Fruit fly (Drosophila melanogaster) whole organism, prepupa: ENCODE measurements around the gene RpS29.
A peak's percentile ranks its signal among the peaks of the same experiment; 100 is the strongest.

ENCODE experiments used
- CG10631 ChIP-seq: fragments of 200-800 bp; sonication (Bioruptor generic); optimal IDR thresholded peaks from 2 replicates; lab custom pipeline; 2016; ENCODE audit warnings: missing biosample characterization, missing genetic modification characterization
- CG10669 ChIP-seq: fragments of 200-800 bp; sonication (Bioruptor generic); optimal IDR thresholded peaks from 3 replicates; lab custom pipeline; 2018; ENCODE audit warnings: missing biosample characterization, mild to moderate bottlenecking, missing genetic modification characterization, moderate library complexity
- CG11762 ChIP-seq: fragments of 200-800 bp; sonication (Bioruptor generic); optimal IDR thresholded peaks from 3 replicates; lab custom pipeline; 2016; ENCODE audit warnings: missing biosample characterization, missing genetic modification characterization; ENCODE audit not compliant: insufficient read depth
- CG11902 ChIP-seq: fragments of 200-800 bp; sonication (Bioruptor generic); optimal IDR thresholded peaks from 3 replicates; lab custom pipeline; 2016; ENCODE audit warnings: missing biosample characterization, missing genetic modification characterization
- CG15336 ChIP-seq: fragments of 200-800 bp; sonication (Bioruptor generic); IDR thresholded peaks from 2 replicates; pipeline ENCODE4 v1.3.6; 2022; ENCODE audit warnings: missing biosample characterization, missing genetic modification characterization
- CG1621 ChIP-seq: fragments of 200-800 bp; sonication (Bioruptor generic); optimal IDR thresholded peaks from 3 replicates; lab custom pipeline; 2018; ENCODE audit warnings: missing biosample characterization, mild to moderate bottlenecking, missing genetic modification characterization
- CG3032 ChIP-seq: fragments of 200-800 bp; optimal IDR thresholded peaks from 2 replicates; lab custom pipeline; 2019; ENCODE audit warnings: missing biosample characterization, mild to moderate bottlenecking, missing genetic modification characterization, moderate library complexity
- CG3919 ChIP-seq: fragments of 200-800 bp; sonication (Bioruptor generic); optimal IDR thresholded peaks from 3 replicates; lab custom pipeline; 2016; ENCODE audit warnings: missing biosample characterization, missing genetic modification characterization
- CG6163 ChIP-seq: fragments of 200-800 bp; sonication (Bioruptor generic); IDR thresholded peaks from 3 replicates; pipeline ENCODE4 v1.3.6; 2022; ENCODE audit warnings: missing biosample characterization, missing genetic modification characterization
- CG6792 ChIP-seq: fragments of 200-800 bp; sonication (Bioruptor generic); optimal IDR thresholded peaks from 3 replicates; lab custom pipeline; 2016; ENCODE audit warnings: missing biosample characterization, missing genetic modification characterization
- CG6808 ChIP-seq: fragments of 200-800 bp; sonication (Bioruptor generic); optimal IDR thresholded peaks from 3 replicates; lab custom pipeline; 2017; ENCODE audit warnings: missing biosample characterization, missing genetic modification characterization, mild to moderate bottlenecking, moderate library complexity, missing genetic modification reagents
- CG6854 ChIP-seq: fragments of 200-800 bp; sonication (Bioruptor generic); optimal IDR thresholded peaks from 2 replicates; lab custom pipeline; 2017; ENCODE audit warnings: missing biosample characterization, mild to moderate bottlenecking, missing genetic modification characterization
- CG7368 ChIP-seq: fragments of 200-800 bp; sonication (Bioruptor generic); optimal IDR thresholded peaks from 3 replicates; lab custom pipeline; 2016; ENCODE audit warnings: missing biosample characterization, missing genetic modification characterization
- CG8119 ChIP-seq: fragments of 200-800 bp; sonication (Bioruptor generic); IDR thresholded peaks from 3 replicates; pipeline ENCODE4 v1.3.6; 2022; ENCODE audit warnings: missing biosample characterization, missing genetic modification characterization
- CG8632 ChIP-seq: fragments of 200-800 bp; sonication (Bioruptor generic); optimal IDR thresholded peaks from 3 replicates; lab custom pipeline; 2016; ENCODE audit warnings: missing biosample characterization, missing genetic modification characterization
- Eip75B ChIP-seq: fragments of 200-800 bp; sonication (Bioruptor generic); optimal IDR thresholded peaks from 3 replicates; lab custom pipeline; 2016; ENCODE audit warnings: missing biosample characterization, missing genetic modification characterization
- Eip78C ChIP-seq: fragments of 200-800 bp; sonication (Bioruptor generic); peaks from one replicate; lab custom pipeline; 2016; ENCODE audit warnings: missing biosample characterization, missing genetic modification characterization
- Eip93F ChIP-seq: fragments of 200-800 bp; sonication (Bioruptor generic); optimal IDR thresholded peaks from 2 replicates; lab custom pipeline; 2016; ENCODE audit warnings: missing biosample characterization, mild to moderate bottlenecking, missing genetic modification characterization
- Ets21C ChIP-seq: fragments of 200-800 bp; sonication (Bioruptor generic); optimal IDR thresholded peaks from 3 replicates; lab custom pipeline; 2016; ENCODE audit warnings: missing biosample characterization, missing genetic modification characterization
- Gug ChIP-seq: fragments of 200-800 bp; sonication (Bioruptor generic); IDR thresholded peaks from 2 replicates; pipeline ENCODE4 v1.3.6; 2022; ENCODE audit warnings: missing biosample characterization, missing genetic modification characterization
- Hr38 ChIP-seq: sonication (Bioruptor generic); optimal IDR thresholded peaks from 2 replicates; lab custom pipeline; 2016; ENCODE audit warnings: missing biosample characterization, missing genetic modification characterization
- Hr39 ChIP-seq: fragments of 200-800 bp; sonication (Bioruptor generic); optimal IDR thresholded peaks from 2 replicates; lab custom pipeline; 2016; ENCODE audit warnings: missing biosample characterization, missing genetic modification characterization
- Hr4 ChIP-seq: fragments of 200-800 bp; sonication (Bioruptor generic); optimal IDR thresholded peaks from 3 replicates; lab custom pipeline; 2016; ENCODE audit warnings: missing biosample characterization, missing genetic modification characterization
- Lpt ChIP-seq: fragments of 200-800 bp; sonication (Bioruptor generic); optimal IDR thresholded peaks from 3 replicates; lab custom pipeline; 2016; ENCODE audit warnings: missing biosample characterization, missing genetic modification characterization
- Met ChIP-seq: fragments of 200-800 bp; sonication (Bioruptor generic); optimal IDR thresholded peaks from 3 replicates; lab custom pipeline; 2016; ENCODE audit warnings: missing biosample characterization, missing genetic modification characterization
- OdsH ChIP-seq: fragments of 200-800 bp; sonication (Bioruptor generic); optimal IDR thresholded peaks from 3 replicates; lab custom pipeline; 2016; ENCODE audit warnings: missing biosample characterization, missing genetic modification characterization
- Smox ChIP-seq: fragments of 200-800 bp; sonication (Bioruptor generic); optimal IDR thresholded peaks from 3 replicates; lab custom pipeline; 2016; ENCODE audit warnings: missing biosample characterization, missing genetic modification characterization
- Sox102F ChIP-seq: fragments of 200-800 bp; sonication (Bioruptor generic); optimal IDR thresholded peaks from 2 replicates; lab custom pipeline; 2016; ENCODE audit warnings: missing biosample characterization, mild to moderate bottlenecking, missing genetic modification characterization
- Sox14 ChIP-seq: fragments of 200-800 bp; sonication (Bioruptor generic); optimal IDR thresholded peaks from 3 replicates; lab custom pipeline; 2016; ENCODE audit warnings: missing biosample characterization, missing genetic modification characterization
- Sox15 ChIP-seq: fragments of 200-800 bp; sonication (Bioruptor generic); optimal IDR thresholded peaks from 3 replicates; lab custom pipeline; 2016; ENCODE audit warnings: missing biosample characterization, missing genetic modification characterization
- achi ChIP-seq: fragments of 200-800 bp; sonication (Bioruptor generic); optimal IDR thresholded peaks from 3 replicates; lab custom pipeline; 2016; ENCODE audit warnings: missing biosample characterization, missing genetic modification characterization
- cyc ChIP-seq: fragments of 200-800 bp; sonication (Bioruptor generic); optimal IDR thresholded peaks from 3 replicates; lab custom pipeline; 2016; ENCODE audit warnings: missing biosample characterization, missing genetic modification characterization
- dac ChIP-seq: fragments of 200-800 bp; sonication (Bioruptor generic); optimal IDR thresholded peaks from 2 replicates; lab custom pipeline; 2017; ENCODE audit warnings: missing biosample characterization, mild to moderate bottlenecking, missing genetic modification characterization
- dsx ChIP-seq: fragments of 200-800 bp; optimal IDR thresholded peaks from 3 replicates; lab custom pipeline; 2019; ENCODE audit warnings: missing biosample characterization, mild to moderate bottlenecking, missing genetic modification characterization, moderate library complexity; ENCODE audit not compliant: poor library complexity, severe bottlenecking
- eg ChIP-seq: fragments of 200-800 bp; sonication (Bioruptor generic); IDR thresholded peaks from 3 replicates; pipeline ENCODE4 v1.3.6; 2022; ENCODE audit warnings: missing biosample characterization, missing genetic modification characterization
- fd85E ChIP-seq: fragments of 200-800 bp; sonication (Bioruptor generic); optimal IDR thresholded peaks from 3 replicates; lab custom pipeline; 2016; ENCODE audit warnings: missing biosample characterization, missing genetic modification characterization
- fkh ChIP-seq: fragments of 200-800 bp; sonication (Bioruptor generic); optimal IDR thresholded peaks from 3 replicates; lab custom pipeline; 2017; ENCODE audit warnings: missing biosample characterization, mild to moderate bottlenecking, missing genetic modification characterization, moderate library complexity
- lz ChIP-seq: fragments of 200-800 bp; sonication (Bioruptor generic); optimal IDR thresholded peaks from 3 replicates; lab custom pipeline; 2016; ENCODE audit warnings: missing biosample characterization, missing genetic modification characterization
- net ChIP-seq: fragments of 200-800 bp; sonication (Bioruptor generic); optimal IDR thresholded peaks from 3 replicates; lab custom pipeline; 2016; ENCODE audit warnings: missing biosample characterization, missing genetic modification characterization
- spab ChIP-seq: fragments of 200-800 bp; sonication (Bioruptor generic); optimal IDR thresholded peaks from 2 replicates; lab custom pipeline; 2017; ENCODE audit warnings: missing biosample characterization, mild to moderate bottlenecking, missing genetic modification characterization, missing genetic modification reagents
- ss ChIP-seq, 2 experiments: fragments of 200-800 bp; sonication (Bioruptor generic); optimal IDR thresholded peaks; 2 replicates in 1 of 2; 3 replicates in 1 of 2; lab custom pipeline; 2017 to 2018; ENCODE audit warnings: mild to moderate bottlenecking in 2 of 2, missing biosample characterization in 2 of 2, missing genetic modification characterization in 2 of 2, moderate library complexity in 1 of 2
- svp ChIP-seq: fragments of 200-800 bp; sonication (Bioruptor generic); peaks from one replicate; lab custom pipeline; 2016; ENCODE audit warnings: missing biosample characterization, missing genetic modification characterization
- topi ChIP-seq: fragments of 200-800 bp; sonication (Bioruptor generic); optimal IDR thresholded peaks from 3 replicates; lab custom pipeline; 2016; ENCODE audit warnings: missing biosample characterization, missing genetic modification characterization

The RpS29 gene

dm6 chr3R:9783240-9783917, 5.5 kb downstream of the RpS29 start (continued):
- TF ChIP-seq OdsH (GFP tag; lab: Kevin White, UChicago) (no peak), CG11762 (GFP tag; lab: Kevin White, UChicago) (no peak), ss (GFP tag; optimal IDR thresholded peaks at IDR 0.05; lab: Kevin White, UChicago) (no peak), Sox15 (GFP tag; lab: Kevin White, UChicago) (no peak), fkh (GFP tag; lab: Kevin White, UChicago) (no peak), Sox102F (GFP tag; lab: Kevin White, UChicago) (no peak), Eip78C (GFP tag; lab: Kevin White, UChicago) (peak; percentile 55), CG6808 (GFP tag; lab: Kevin White, UChicago) (no peak), CG1621 (tag; lab: Kevin White, UChicago) (no peak), CG3032 (tag; lab: Kevin White, UChicago) (no peak), Smox (GFP tag; lab: Kevin White, UChicago) (no peak), CG8632 (no peak), Hr4 (peak; percentile 0), Gug (no peak), CG6163 (GFP tag; lab: Robert Waterston, UW) (no peak), achi (GFP tag; lab: Kevin White, UChicago) (no peak), CG8119 (GFP tag; lab: Robert Waterston, UW) (no peak; the same call in 2 of the 3 replicates), CG6854 (no peak)

dm6 chr3R:9784341-9785062, 6.7 kb downstream of the RpS29 start, which contains the start of the genes MtnA and CG8500:
TSS of gene MtnA (minus strand) at chr3R:9784370.
TSS of gene CG8500 (plus strand) at chr3R:9784653.
- TF ChIP-seq cyc (GFP tag; lab: Kevin White, UChicago) (no peak), CG3919 (GFP tag; lab: Kevin White, UChicago) (no peak), ss (GFP tag; optimal IDR thresholded peaks at IDR 0.05; lab: Kevin White, UChicago) (peak in 1 of 2 experiments; percentile 18), lz (no peak), CG15336 (GFP tag; lab: Robert Waterston, UW) (0 out of 2 replicates have a peak, but pooled peaks have one; percentile 16), svp (GFP tag; lab: Kevin White, UChicago) (peak; percentile 70)

- no peak for TF ChIP-seq fkh (GFP tag; lab: Kevin White, UChicago)
- peak; percentile 35 for TF ChIP-seq cyc (GFP tag; lab: Kevin White, UChicago)
- TF ChIP-seq fd85E (GFP tag; lab: Kevin White, UChicago), result no peak
- no peak for TF ChIP-seq dsx (GFP tag; lab: Kevin White, UChicago)
- no peak for TF ChIP-seq spab (GFP tag; lab: Kevin White, UChicago)
- TF ChIP-seq Ets21C (GFP tag; lab: Kevin White, UChicago), result no peak
- no peak for TF ChIP-seq Eip75B
- TF ChIP-seq Lpt, result no peak
- TF ChIP-seq Met (GFP tag; lab: Kevin White, UChicago), result no peak
- TF ChIP-seq net (GFP tag; lab: Kevin White, UChicago), result no peak
- TF ChIP-seq CG11902 (GFP tag; lab: Kevin White, UChicago), result peak; percentile 9
- TF ChIP-seq Sox14, result peak; percentile 76
- peak; percentile 68 for TF ChIP-seq Hr39
- TF ChIP-seq CG7368 (GFP tag; lab: Kevin White, UChicago), result no peak
- no peak for TF ChIP-seq CG1621 (tag; lab: Kevin White, UChicago)
- TF ChIP-seq Sox102F (GFP tag; lab: Kevin White, UChicago), result no peak
- TF ChIP-seq CG10631 (GFP tag; lab: Kevin White, UChicago), result no peak
- TF ChIP-seq Hr4, result no peak
- TF ChIP-seq Eip93F (GFP tag; lab: Kevin White, UChicago), result no peak
- no peak for TF ChIP-seq dac (GFP tag; lab: Kevin White, UChicago)
- TF ChIP-seq achi (GFP tag; lab: Kevin White, UChicago), result no peak
- peak; percentile 58 for TF ChIP-seq CG3032 (tag; lab: Kevin White, UChicago)
- TF ChIP-seq CG6808 (GFP tag; lab: Kevin White, UChicago), result no peak
- no peak for TF ChIP-seq eg (GFP tag; lab: Robert Waterston, UW)
- TF ChIP-seq CG6792 (GFP tag; lab: Kevin White, UChicago), result no peak
- no peak for TF ChIP-seq Hr38
- peak; percentile 13 for TF ChIP-seq Sox15 (GFP tag; lab: Kevin White, UChicago)
- TF ChIP-seq CG8632, result no peak
- no peak for TF ChIP-seq CG6163 (GFP tag; lab: Robert Waterston, UW)
- no peak for TF ChIP-seq svp (GFP tag; lab: Kevin White, UChicago)
- TF ChIP-seq OdsH (GFP tag; lab: Kevin White, UChicago), result no peak
- peak; percentile 53 for TF ChIP-seq topi (GFP tag; lab: Kevin White, UChicago)
- no peak for TF ChIP-seq CG10669 (GFP tag; lab: Kevin White, UChicago)
Measured at dm6 chr3R:9791177-9791806, 13.4 kb downstream of the RpS29 start, which contains the start of the genes CG12945 and CG8507. TSS of gene CG12945 (minus strand) at chr3R:9791221. TSS of gene CG8507 (plus strand) at chr3R:9791483.
